Fruit fly (Drosophila melanogaster) whole organism, embryonic: ENCODE results near the gene SIFaR.
A peak's percentile ranks its signal among the peaks of the same experiment; 100 is the strongest.

Experiments used
- Bgb ChIP-seq: fragments of 200-800 bp; sonication (Bioruptor generic); IDR thresholded peaks from 2 replicates; pipeline ENCODE4 v1.3.6; 2022; ENCODE audit warnings: missing biosample characterization, missing genetic modification characterization; ENCODE audit not compliant: partially characterized antibody
- CG10147 ChIP-seq: fragments of 200-800 bp; sonication (Bioruptor generic); optimal IDR thresholded peaks from 2 replicates; lab custom pipeline; 2019; ENCODE audit warnings: missing biosample characterization, mild to moderate bottlenecking, missing genetic modification characterization, moderate library complexity
- CG11398 ChIP-seq: fragments of 200-800 bp; sonication (Bioruptor generic); optimal IDR thresholded peaks from 2 replicates; lab custom pipeline; 2016; ENCODE audit warnings: missing biosample characterization, missing genetic modification characterization
- CG11456 ChIP-seq: fragments of 200-800 bp; sonication (Bioruptor generic); IDR thresholded peaks from 3 replicates; pipeline ENCODE4 v1.3.6; 2022; ENCODE audit warnings: missing biosample characterization, missing genetic modification characterization
- CG14667 ChIP-seq: fragments of 200-800 bp; sonication (Bioruptor generic); IDR thresholded peaks from 2 replicates; pipeline ENCODE4 v1.3.6; 2022; ENCODE audit warnings: missing biosample characterization, missing genetic modification characterization
- CG14710 ChIP-seq: fragments of 200-800 bp; sonication (Bioruptor generic); optimal IDR thresholded peaks from 3 replicates; lab custom pipeline; 2019; ENCODE audit warnings: missing biosample characterization, mild to moderate bottlenecking, missing genetic modification characterization, moderate library complexity
- CG17359 ChIP-seq: fragments of 200-800 bp; sonication (Bioruptor generic); optimal IDR thresholded peaks from 3 replicates; lab custom pipeline; 2018; ENCODE audit warnings: missing biosample characterization, mild to moderate bottlenecking, missing genetic modification characterization, moderate library complexity
- CG17385 ChIP-seq: fragments of 200-800 bp; sonication (Bioruptor generic); optimal IDR thresholded peaks from 3 replicates; lab custom pipeline; 2018; ENCODE audit warnings: missing biosample characterization, mild to moderate bottlenecking, missing genetic modification characterization
- CG32532 ChIP-seq: fragments of 200-800 bp; sonication (Bioruptor generic); IDR thresholded peaks from 2 replicates; pipeline ENCODE4 v1.3.6; 2022; ENCODE audit warnings: missing biosample characterization, missing genetic modification characterization
- CG3726 ChIP-seq: fragments of 200-800 bp; sonication (Bioruptor generic); IDR thresholded peaks from 3 replicates; pipeline ENCODE4, ENCODE4 v1.3.6; 2022; ENCODE audit warnings: missing biosample characterization, missing genetic modification characterization
- CG4617 ChIP-seq: fragments of 200-800 bp; sonication (Bioruptor generic); optimal IDR thresholded peaks from 3 replicates; lab custom pipeline; 2016; ENCODE audit warnings: missing biosample characterization, missing genetic modification characterization, borderline replicate concordance
- CG4707 ChIP-seq: fragments of 200-800 bp; sonication (Bioruptor generic); optimal IDR thresholded peaks from 2 replicates; lab custom pipeline; 2018; ENCODE audit warnings: missing biosample characterization, mild to moderate bottlenecking, missing genetic modification characterization, moderate library complexity
- CG6175 ChIP-seq: fragments of 200-800 bp; sonication (Bioruptor generic); IDR thresholded peaks from 3 replicates; pipeline ENCODE4 v1.3.6; 2022; ENCODE audit warnings: missing biosample characterization, missing genetic modification characterization
- CG6683 ChIP-seq: fragments of 200-800 bp; sonication (Bioruptor generic); optimal IDR thresholded peaks from 2 replicates; lab custom pipeline; 2017; ENCODE audit warnings: missing biosample characterization, mild to moderate bottlenecking, missing genetic modification characterization, missing genetic modification reagents
- CG6813 ChIP-seq: fragments of 200-800 bp; sonication (Bioruptor generic); optimal IDR thresholded peaks from 2 replicates; lab custom pipeline; 2017; ENCODE audit warnings: missing biosample characterization, missing genetic modification characterization, mild to moderate bottlenecking, moderate library complexity, missing genetic modification reagents
- CG6854 ChIP-seq: fragments of 200-800 bp; sonication (Bioruptor generic); optimal IDR thresholded peaks from 3 replicates; lab custom pipeline; 2017; ENCODE audit warnings: missing biosample characterization, mild to moderate bottlenecking, missing genetic modification characterization
- CG7839 ChIP-seq: fragments of 200-800 bp; sonication (Bioruptor generic); optimal IDR thresholded peaks from 3 replicates; lab custom pipeline; 2018; ENCODE audit warnings: missing biosample characterization, mild to moderate bottlenecking, missing genetic modification characterization, moderate library complexity
- CG7928 ChIP-seq: fragments of 200-800 bp; sonication (Bioruptor generic); optimal IDR thresholded peaks from 2 replicates; lab custom pipeline; 2017; ENCODE audit warnings: missing biosample characterization, mild to moderate bottlenecking, missing genetic modification characterization
- CG8359 ChIP-seq: fragments of 200-800 bp; sonication (Bioruptor generic); optimal IDR thresholded peaks from 2 replicates; lab custom pipeline; 2017; ENCODE audit warnings: missing biosample characterization, mild to moderate bottlenecking, missing genetic modification characterization, borderline replicate concordance
- CG8388 ChIP-seq: fragments of 200-800 bp; sonication (Bioruptor generic); optimal IDR thresholded peaks from 2 replicates; lab custom pipeline; 2019; ENCODE audit warnings: missing biosample characterization, mild to moderate bottlenecking, missing genetic modification characterization, moderate library complexity
- CG8478 ChIP-seq: fragments of >200 bp; optimal IDR thresholded peaks from 2 replicates; lab custom pipeline; 2018
- CG9215 ChIP-seq: fragments of 200-800 bp; sonication (Bioruptor generic); IDR thresholded peaks from 2 replicates; pipeline ENCODE4 v1.3.6; 2022; ENCODE audit warnings: missing biosample characterization, missing genetic modification characterization
- CG9609 ChIP-seq: fragments of 200-800 bp; sonication (Bioruptor generic); optimal IDR thresholded peaks from 3 replicates; lab custom pipeline; 2016; ENCODE audit warnings: missing biosample characterization, missing genetic modification characterization
- CG9727 ChIP-seq: fragments of 200-800 bp; sonication (Bioruptor generic); optimal IDR thresholded peaks from 3 replicates; lab custom pipeline; 2017; ENCODE audit warnings: missing biosample characterization, mild to moderate bottlenecking, missing genetic modification characterization
- CoRest ChIP-seq: fragments of 200-800 bp; sonication (Bioruptor generic); optimal IDR thresholded peaks from 3 replicates; lab custom pipeline; 2018; ENCODE audit warnings: missing biosample characterization, mild to moderate bottlenecking, missing genetic modification characterization, moderate library complexity
- Deaf1 ChIP-seq: fragments of 200-800 bp; optimal IDR thresholded peaks from 3 replicates; lab custom pipeline; 2019; ENCODE audit warnings: missing biosample characterization, mild to moderate bottlenecking, missing genetic modification characterization, moderate library complexity
- Dp ChIP-seq: fragments of 200-800 bp; sonication (Bioruptor generic); optimal IDR thresholded peaks from 2 replicates; lab custom pipeline; 2018; ENCODE audit warnings: missing biosample characterization, mild to moderate bottlenecking, missing genetic modification characterization, moderate library complexity
- Hr51 ChIP-seq, 2 experiments: fragments of 200-800 bp; sonication (Bioruptor generic); optimal IDR thresholded peaks; 2 replicates in 1 of 2; 3 replicates in 1 of 2; lab custom pipeline; 2016 to 2018; ENCODE audit warnings: missing biosample characterization in 2 of 2, missing genetic modification characterization in 2 of 2, mild to moderate bottlenecking in 1 of 2, moderate library complexity in 1 of 2
- Mad ChIP-seq: fragments of 200-800 bp; sonication (Bioruptor generic); optimal IDR thresholded peaks from 2 replicates; lab custom pipeline; 2016; ENCODE audit warnings: missing biosample characterization, missing genetic modification characterization
- Mrtf ChIP-seq: fragments of 200-800 bp; sonication (Bioruptor generic); IDR thresholded peaks from 3 replicates; pipeline ENCODE4 v1.3.6; 2022; ENCODE audit warnings: missing biosample characterization, missing genetic modification characterization
- Myb ChIP-seq: fragments of 200-800 bp; sonication (Bioruptor generic); optimal IDR thresholded peaks from 2 replicates; lab custom pipeline; 2016; ENCODE audit warnings: missing biosample characterization, missing genetic modification characterization
- PHDP ChIP-seq: fragments of 200-800 bp; sonication (Bioruptor generic); optimal IDR thresholded peaks from 3 replicates; lab custom pipeline; 2018; ENCODE audit warnings: missing biosample characterization, mild to moderate bottlenecking, missing genetic modification characterization, moderate library complexity
- Sry-δ ChIP-seq: fragments of 200-800 bp; sonication (Bioruptor generic); optimal IDR thresholded peaks from 2 replicates; lab custom pipeline; 2016; ENCODE audit warnings: missing biosample characterization, missing genetic modification characterization
- ase ChIP-seq: fragments of 200-800 bp; sonication (Bioruptor generic); IDR thresholded peaks from 3 replicates; pipeline ENCODE4 v1.3.6; 2022; ENCODE audit warnings: missing biosample characterization, missing genetic modification characterization
- bab2 ChIP-seq: fragments of 200-800 bp; sonication (Bioruptor generic); optimal IDR thresholded peaks from 2 replicates; lab custom pipeline; 2016; ENCODE audit warnings: missing biosample characterization, missing genetic modification characterization
- chm ChIP-seq: fragments of 200-800 bp; sonication (Bioruptor generic); IDR thresholded peaks from 2 replicates; pipeline ENCODE4 v1.3.6; 2022; ENCODE audit warnings: missing biosample characterization, missing genetic modification characterization
- dmrt11E ChIP-seq: fragments of 200-800 bp; sonication (Bioruptor generic); optimal IDR thresholded peaks from 3 replicates; lab custom pipeline; 2018; ENCODE audit warnings: missing biosample characterization, mild to moderate bottlenecking, missing genetic modification characterization, moderate library complexity
- eve ChIP-seq, 2 experiments: fragments of >200 bp; optimal IDR thresholded peaks; 2 replicates each; lab custom pipeline; 2017; ENCODE audit warnings: missing biosample characterization in 2 of 2, missing genetic modification characterization in 2 of 2
- exex ChIP-seq: fragments of 200-800 bp; sonication (Bioruptor generic); optimal IDR thresholded peaks from 4 replicates; lab custom pipeline; 2018; ENCODE audit warnings: missing biosample characterization, mild to moderate bottlenecking, missing genetic modification characterization, moderate library complexity
- hth ChIP-seq: fragments of >200 bp; optimal IDR thresholded peaks from 2 replicates; lab custom pipeline; 2017; ENCODE audit warnings: inconsistent platforms
- jumu ChIP-seq: fragments of 200-800 bp; sonication (Bioruptor generic); optimal IDR thresholded peaks from 3 replicates; lab custom pipeline; 2016; ENCODE audit warnings: missing biosample characterization, missing genetic modification characterization
- nom ChIP-seq: fragments of 200-800 bp; sonication (Bioruptor generic); optimal IDR thresholded peaks from 2 replicates; lab custom pipeline; 2017; ENCODE audit warnings: missing biosample characterization, missing genetic modification characterization, mild to moderate bottlenecking, moderate library complexity, missing genetic modification reagents
- pan ChIP-seq, 4 experiments: fragments of >200 bp in 3 of 4; fragments of 200-800 bp in 1 of 4; sonication (Bioruptor generic) in 1 of 4; optimal IDR thresholded peaks in 3 of 4; IDR thresholded peaks in 1 of 4; 2 replicates each; pipeline versions ENCODE4 v1.3.6 to Lab custom; 2017 to 2022; ENCODE audit warnings: missing biosample characterization in 2 of 4, missing genetic modification characterization in 2 of 4, mixed read lengths in 1 of 4
- pb ChIP-seq: fragments of 200-800 bp; sonication (Bioruptor generic); optimal IDR thresholded peaks from 3 replicates; lab custom pipeline; 2016; ENCODE audit warnings: missing biosample characterization, missing genetic modification characterization
- pho ChIP-seq: fragments of 200-800 bp; sonication (Bioruptor generic); optimal IDR thresholded peaks from 2 replicates; lab custom pipeline; 2016; ENCODE audit warnings: missing biosample characterization, missing genetic modification characterization
- pros ChIP-seq: fragments of 200-800 bp; sonication (Bioruptor generic); optimal IDR thresholded peaks from 3 replicates; lab custom pipeline; 2019; ENCODE audit warnings: missing biosample characterization, mild to moderate bottlenecking, missing genetic modification characterization, moderate library complexity
- sisA ChIP-seq: fragments of 200-800 bp; sonication (Bioruptor generic); IDR thresholded peaks from 2 replicates; pipeline ENCODE4 v1.3.6; 2022; ENCODE audit warnings: missing biosample characterization, missing genetic modification characterization
- slbo ChIP-seq: fragments of 200-800 bp; sonication (Bioruptor generic); IDR thresholded peaks from 2 replicates; pipeline ENCODE4 v1.3.6; 2022; ENCODE audit warnings: missing biosample characterization, missing genetic modification characterization
- twi ChIP-seq: fragments of 200-800 bp; optimal IDR thresholded peaks from 2 replicates; lab custom pipeline; 2019; ENCODE audit warnings: missing biosample characterization, mild to moderate bottlenecking, missing genetic modification characterization, moderate library complexity
- usp ChIP-seq: fragments of >200 bp; optimal IDR thresholded peaks from 2 replicates; lab custom pipeline; 2017; ENCODE audit warnings: missing biosample characterization, missing genetic modification characterization
- zen2 ChIP-seq: fragments of 200-800 bp; sonication (Bioruptor generic); IDR thresholded peaks from 3 replicates; pipeline ENCODE4 v1.3.6; 2022; ENCODE audit warnings: missing biosample characterization, missing genetic modification characterization; ENCODE audit not compliant: partially characterized antibody

Gene SIFaR

DNA sequence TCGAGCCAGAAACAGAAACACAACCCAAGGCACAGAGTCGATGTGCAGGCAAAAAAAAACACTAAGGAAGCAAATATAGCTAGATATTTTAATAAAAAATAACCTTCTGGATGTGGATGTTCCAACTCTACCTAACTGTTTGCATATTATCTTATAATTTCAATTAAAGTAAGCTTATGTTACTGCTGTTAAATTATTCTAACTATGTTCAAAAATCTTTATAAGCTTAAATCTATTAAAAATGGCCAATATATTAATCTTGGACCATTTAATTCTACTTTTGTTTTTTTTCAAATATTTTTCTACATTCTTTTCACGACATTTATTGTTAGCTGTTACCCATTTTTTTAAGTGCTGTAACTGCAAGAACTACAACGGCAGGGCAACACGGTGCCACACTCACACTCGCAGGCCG, 45.2 kb upstream of the SIFaR start (continued):
- TF ChIP-seq CG4617 (GFP tag; lab: Kevin White, UChicago) = no peak
- no peak for TF ChIP-seq CG3726 (GFP tag; lab: Robert Waterston, UW)
- TF ChIP-seq CG11456 (GFP tag; lab: Robert Waterston, UW) = no peak
- TF ChIP-seq zen2 = no peak
- TF ChIP-seq CG10147 (GFP tag; lab: Kevin White, UChicago) = peak; percentile 49
- no peak for TF ChIP-seq eve (GFP tag; optimal IDR thresholded peaks at IDR 0.05; lab: Kevin White, UChicago)
- no peak for TF ChIP-seq hth (lab: Kevin White, UChicago)
- TF ChIP-seq CoRest (tag; lab: Kevin White, UChicago) = peak; percentile 79
- TF ChIP-seq CG9609 (GFP tag; lab: Kevin White, UChicago) = no peak
- TF ChIP-seq jumu (GFP tag; lab: Kevin White, UChicago) = no peak
- TF ChIP-seq CG8388 (GFP tag; lab: Kevin White, UChicago) = peak; percentile 68
- no peak for TF ChIP-seq Sry-δ (GFP tag; lab: Kevin White, UChicago)
- no peak for TF ChIP-seq CG7928 (GFP tag; lab: Kevin White, UChicago)
- no peak for TF ChIP-seq pb
- no peak for TF ChIP-seq nom (GFP tag; lab: Kevin White, UChicago)
- peak; percentile 80 for TF ChIP-seq CG7839
- TF ChIP-seq sisA (GFP tag; lab: Robert Waterston, UW) = peak; percentile 42; the same call in 1 of the 2 replicates
- TF ChIP-seq CG6813 (GFP tag; lab: Kevin White, UChicago) = no peak
- no peak for TF ChIP-seq CG8478 (lab: Kevin White, UChicago)
- TF ChIP-seq Mrtf (GFP tag; lab: Robert Waterston, UW) = no peak
- no peak for TF ChIP-seq pros (GFP tag; lab: Kevin White, UChicago)
- peak; percentile 60 for TF ChIP-seq CG14710 (tag; lab: Kevin White, UChicago)
- no peak for TF ChIP-seq Myb (GFP tag; lab: Kevin White, UChicago)
- peak; percentile 44; the same call in 1 of the 2 replicates for TF ChIP-seq CG14667 (GFP tag; lab: Robert Waterston, UW)
- TF ChIP-seq pho (GFP tag; lab: Kevin White, UChicago) = peak; percentile 26
- peak; percentile 80 for TF ChIP-seq CG9727 (GFP tag; lab: Kevin White, UChicago)
- peak; percentile 68 for TF ChIP-seq PHDP
- no peak for TF ChIP-seq Deaf1 (tag; lab: Kevin White, UChicago)
- no peak for TF ChIP-seq ase (GFP tag; lab: Robert Waterston, UW)
- peak; percentile 39 for TF ChIP-seq CG17359 (tag; lab: Kevin White, UChicago)
- TF ChIP-seq CG17385 (GFP tag; lab: Kevin White, UChicago) = peak; percentile 63
- TF ChIP-seq CG11398 (GFP tag; lab: Kevin White, UChicago) = no peak
- no peak for TF ChIP-seq Mad
- peak in 1 of 2 experiments; percentile 78 for TF ChIP-seq Hr51 (GFP tag; optimal IDR thresholded peaks at IDR 0.05; lab: Kevin White, UChicago)
- TF ChIP-seq exex = no peak
- TF ChIP-seq CG8359 = no peak
- TF ChIP-seq CG6854 = no peak
- TF ChIP-seq usp = no peak
- TF ChIP-seq pan (optimal IDR thresholded peaks at IDR 0.05; lab: Kevin White, UChicago) = no peak
- peak in 1 of 2 experiments; percentile 61 for TF ChIP-seq pan (GFP tag; optimal IDR thresholded peaks at IDR 0.05 in 1 of 2, IDR thresholded peaks at IDR 0.05 in 1 of 2)
- no peak for TF ChIP-seq twi (tag; lab: Kevin White, UChicago)
- TF ChIP-seq CG6175 = no peak
- no peak for TF ChIP-seq CG4707 (GFP tag; lab: Kevin White, UChicago)
- no peak for TF ChIP-seq Bgb
- no peak for TF ChIP-seq Dp (GFP tag; lab: Kevin White, UChicago)
- no peak for TF ChIP-seq bab2 (GFP tag; lab: Kevin White, UChicago)
- TF ChIP-seq CG9215 = no peak
- TF ChIP-seq chm = no peak
- TF ChIP-seq slbo = peak; percentile 50
- peak; percentile 61 for TF ChIP-seq dmrt11E
- TF ChIP-seq CG6683 (GFP tag; lab: Kevin White, UChicago) = peak; percentile 44
- TF ChIP-seq CG32532 (GFP tag; lab: Robert Waterston, UW) = no peak
